Worm (Caenorhabditis elegans): ENCODE results near the gene cal-3.

Gene cal-3

DNA sequence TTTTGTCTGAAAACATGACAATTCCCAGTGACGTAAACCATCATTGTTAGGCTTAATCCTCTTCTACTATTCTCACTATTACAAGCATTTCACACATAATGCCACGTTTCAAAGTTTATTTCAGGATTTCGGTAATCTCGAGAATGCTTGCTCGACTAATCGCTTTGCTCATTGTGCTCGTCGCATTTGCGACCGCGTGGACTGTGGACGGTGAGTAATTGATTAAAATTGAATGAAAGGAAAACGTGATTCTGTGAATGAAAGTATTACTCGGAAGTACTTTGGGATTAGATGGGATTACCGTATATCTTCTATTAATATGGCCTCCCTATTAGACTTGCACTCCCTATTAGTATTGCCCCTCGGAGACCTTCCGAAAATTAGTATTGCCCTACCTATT, 1.2 kb downstream of the cal-3 start:
- TF ChIP-seq pax-3 (tag; optimal IDR thresholded peaks at IDR 0.05) (peak; percentile 42), nhr-28 (tag; optimal IDR thresholded peaks at IDR 0.05) (no peak), isw-1 (GFP tag; IDR thresholded peaks at IDR 0.05) (no peak), jun-1 (tag; optimal IDR thresholded peaks at IDR 0.05) (no peak), efl-1 (optimal IDR thresholded peaks at IDR 0.05) (no peak), efl-1 (GFP tag; optimal IDR thresholded peaks at IDR 0.05 in 1 of 2) (peak in 1 of 2 experiments; percentile 4), fkh-10 (GFP tag; optimal IDR thresholded peaks at IDR 0.05) (no peak), sox-4 (tag; optimal IDR thresholded peaks at IDR 0.05) (peak; percentile 42), elt-3 (tag; optimal IDR thresholded peaks at IDR 0.05) (no peak), lsy-2 (tag; optimal IDR thresholded peaks at IDR 0.05) (no peak), grh-1 (GFP tag; IDR thresholded peaks at IDR 0.05) (no peak), lin-39 (tag; optimal IDR thresholded peaks at IDR 0.05) (no peak), mab-9 (GFP tag; IDR thresholded peaks at IDR 0.05) (no peak), dsc-1 (tag; optimal IDR thresholded peaks at IDR 0.05) (peak; percentile 87), fkh-8 (tag; optimal IDR thresholded peaks at IDR 0.05) (peak; percentile 24), mep-1 (tag; optimal IDR thresholded peaks at IDR 0.05) (no peak), dpl-1 (GFP tag; optimal IDR thresholded peaks at IDR 0.05) (no peak), C04F5.9 (tag; optimal IDR thresholded peaks at IDR 0.05) (no peak)

ce11 chrIV:3832040-3832439, 2.9 kb downstream of the cal-3 start:
- TF ChIP-seq nhr-47 (tag; optimal IDR thresholded peaks at IDR 0.05) = peak; percentile 40
- peak; percentile 75 for TF ChIP-seq fkh-8 (tag; optimal IDR thresholded peaks at IDR 0.05)
- TF ChIP-seq ztf-11 (tag; optimal IDR thresholded peaks at IDR 0.05) = no peak
- TF ChIP-seq pax-3 (tag; optimal IDR thresholded peaks at IDR 0.05) = peak; percentile 32
- TF ChIP-seq jun-1 (tag; optimal IDR thresholded peaks at IDR 0.05) = no peak
- no peak for TF ChIP-seq efl-1 (optimal IDR thresholded peaks at IDR 0.05)
- TF ChIP-seq efl-1 (GFP tag; optimal IDR thresholded peaks at IDR 0.05 in 1 of 2) = peak in 1 of 2 experiments; percentile 73
- no peak for TF ChIP-seq zag-1 (tag; optimal IDR thresholded peaks at IDR 0.05)
- TF ChIP-seq F16B12.6 (tag; optimal IDR thresholded peaks at IDR 0.05) = no peak
- TF ChIP-seq nhr-71 (tag; optimal IDR thresholded peaks at IDR 0.05) = peak; percentile 52
- peak; percentile 58 for TF ChIP-seq dsc-1 (tag; optimal IDR thresholded peaks at IDR 0.05)

ce11 chrIV:3827724-3828123, 7.2 kb downstream of the cal-3 start:
- TF ChIP-seq lin-39 (tag; optimal IDR thresholded peaks at IDR 0.05) (no peak), aha-1 (tag; optimal IDR thresholded peaks at IDR 0.05) (no peak), isw-1 (GFP tag; IDR thresholded peaks at IDR 0.05) (no peak), ztf-11 (tag; optimal IDR thresholded peaks at IDR 0.05) (no peak), ceh-88 (GFP tag; IDR thresholded peaks at IDR 0.05) (no peak), tlp-1 (tag; optimal IDR thresholded peaks at IDR 0.05) (no peak), jun-1 (tag; optimal IDR thresholded peaks at IDR 0.05) (no peak), blmp-1 (tag; optimal IDR thresholded peaks at IDR 0.05) (peak; percentile 88), unc-86 (tag; optimal IDR thresholded peaks at IDR 0.05) (no peak), lin-14 (GFP tag; optimal IDR thresholded peaks at IDR 0.05) (no peak), hpl-2 (GFP tag; optimal IDR thresholded peaks at IDR 0.05) (no peak), nhr-85 (tag) (peak; percentile 44), nhr-237 (tag; optimal IDR thresholded peaks at IDR 0.05) (no peak), ets-5 (GFP tag; IDR thresholded peaks at IDR 0.05) (no peak), ceh-8 (GFP tag; optimal IDR thresholded peaks at IDR 0.05) (no peak), nhr-20 (tag; optimal IDR thresholded peaks at IDR 0.05) (no peak)

- peak in 1 of 2 experiments; percentile 20 for TF ChIP-seq ztf-11 (tag; optimal IDR thresholded peaks at IDR 0.05)
- TF ChIP-seq vab-15 (tag; optimal IDR thresholded peaks at IDR 0.05) = peak; percentile 74
- TF ChIP-seq unc-30 (tag; optimal IDR thresholded peaks at IDR 0.05) = no peak
- TF ChIP-seq unc-130 (tag; optimal IDR thresholded peaks at IDR 0.05) = no peak
- no peak for TF ChIP-seq aly-2 (tag; optimal IDR thresholded peaks at IDR 0.05)
- no peak for TF ChIP-seq nhr-47 (tag; optimal IDR thresholded peaks at IDR 0.05)
- peak; percentile 76 for TF ChIP-seq nhr-85 (tag)
- no peak for TF ChIP-seq jun-1 (tag; optimal IDR thresholded peaks at IDR 0.05)
- TF ChIP-seq unc-62 (GFP tag; optimal IDR thresholded peaks at IDR 0.05) = no peak
- peak; percentile 1 for TF ChIP-seq nhr-71 (tag; optimal IDR thresholded peaks at IDR 0.05)
- TF ChIP-seq aha-1 (tag; optimal IDR thresholded peaks at IDR 0.05) = no peak
- TF ChIP-seq lin-14 (GFP tag; optimal IDR thresholded peaks at IDR 0.05) = peak; percentile 37
- TF ChIP-seq ceh-82 (tag; optimal IDR thresholded peaks at IDR 0.05) = no peak
- peak; percentile 14 for TF ChIP-seq snu-23 (GFP tag; optimal IDR thresholded peaks at IDR 0.05)
These were observed 8.3 kb downstream of the cal-3 start, which contains the start of gene F28F9.3 for ce11 chrIV:3826590-3827128. TSS of gene F28F9.3 (plus strand) at chrIV:3826890.

All from whole organism, L1 larva.